Fruit fly (Drosophila melanogaster): Measurements from ENCODE around the gene btn.
A peak's percentile ranks its signal among the peaks of the same experiment; 100 is the strongest.

btn gene

dm6 chr3R:22587419-22587963 is 1.1 kb upstream of the btn start, which contains the start of gene Efa6 (continued):
- no peak for TF ChIP-seq dati (GFP tag; IDR thresholded peaks at IDR 0.05)
- no peak for TF ChIP-seq NK7.1 (GFP tag; optimal IDR thresholded peaks at IDR 0.05)
- TF ChIP-seq CG10274 (GFP tag; optimal IDR thresholded peaks at IDR 0.05): no peak
- no peak for TF ChIP-seq so (GFP tag; IDR thresholded peaks at IDR 0.05)
- TF ChIP-seq schlank (tag; optimal IDR thresholded peaks at IDR 0.05): peak; percentile 2
- peak; percentile 36 for TF ChIP-seq mirr (GFP tag; optimal IDR thresholded peaks at IDR 0.05)
- TF ChIP-seq Lim3 (GFP tag; IDR thresholded peaks at IDR 0.05): no peak
- no peak for TF ChIP-seq GATAe (GFP tag; conservative IDR thresholded peaks at IDR 0.05)
- TF ChIP-seq CG14860 (GFP tag; IDR thresholded peaks at IDR 0.05; ENCODE audit: partially characterized antibody): peak; percentile 91
- TF ChIP-seq bab2 (GFP tag; optimal IDR thresholded peaks at IDR 0.05): peak; percentile 42
- peak; percentile 21 for TF ChIP-seq tx (GFP tag; optimal IDR thresholded peaks at IDR 0.05)
- TF ChIP-seq CG6813 (GFP tag; optimal IDR thresholded peaks at IDR 0.05): no peak
- TF ChIP-seq CG9609 (GFP tag; optimal IDR thresholded peaks at IDR 0.05): peak; percentile 52
- peak; percentile 28 for TF ChIP-seq Fer3 (tag; optimal IDR thresholded peaks at IDR 0.05)
- TF ChIP-seq Sox100B (GFP tag; optimal IDR thresholded peaks at IDR 0.05): no peak
- no peak for TF ChIP-seq Aef1 (GFP tag; IDR thresholded peaks at IDR 0.05)
- no peak for TF ChIP-seq CG16863 (GFP tag; optimal IDR thresholded peaks at IDR 0.05)
- TF ChIP-seq Ptx1 (GFP tag; IDR thresholded peaks at IDR 0.05): no peak
- TF ChIP-seq CG17829 (tag; optimal IDR thresholded peaks at IDR 0.05): peak; percentile 67
- no peak for TF ChIP-seq H2.0 (GFP tag; IDR thresholded peaks at IDR 0.05)
- TF ChIP-seq seq (GFP tag; IDR thresholded peaks at IDR 0.05): no peak
- TF ChIP-seq Meics (GFP tag; optimal IDR thresholded peaks at IDR 0.05): no peak
- TF ChIP-seq phol (tag; optimal IDR thresholded peaks at IDR 0.05): peak; percentile 66
- TF ChIP-seq CG12071 (GFP tag; optimal IDR thresholded peaks at IDR 0.05): no peak
- peak; percentile 18 for TF ChIP-seq CG9437 (GFP tag; optimal IDR thresholded peaks at IDR 0.05)
- peak; percentile 46 for TF ChIP-seq Sin3A (optimal IDR thresholded peaks at IDR 0.05)
- TF ChIP-seq bbx (GFP tag; IDR thresholded peaks at IDR 0.05; ENCODE audit: partially characterized antibody): peak; percentile 86
- TF ChIP-seq CG2889 (GFP tag; IDR thresholded peaks at IDR 0.05): no peak
- no peak for TF ChIP-seq chm (GFP tag; IDR thresholded peaks at IDR 0.05)
- peak; percentile 59 for TF ChIP-seq gro (GFP tag; optimal IDR thresholded peaks at IDR 0.05)
- no peak for TF ChIP-seq sc (optimal IDR thresholded peaks at IDR 0.05)
- no peak for TF ChIP-seq sc (GFP tag; optimal IDR thresholded peaks at IDR 0.05)
- TF ChIP-seq ase (GFP tag; IDR thresholded peaks at IDR 0.05): no peak
- TF ChIP-seq CG18011 (GFP tag; optimal IDR thresholded peaks at IDR 0.05): peak; percentile 25
- TF ChIP-seq fd102C (GFP tag; optimal IDR thresholded peaks at IDR 0.05): no peak
- peak; percentile 61 for TF ChIP-seq CoRest (tag; optimal IDR thresholded peaks at IDR 0.05)
- TF ChIP-seq HLH4C (GFP tag; IDR thresholded peaks at IDR 0.05; ENCODE audit: partially characterized antibody): peak; percentile 90
- TF ChIP-seq ken (GFP tag; IDR thresholded peaks at IDR 0.05): no peak
- TF ChIP-seq lilli (GFP tag; optimal IDR thresholded peaks at IDR 0.05): peak; percentile 62
- TF ChIP-seq peb (GFP tag; IDR thresholded peaks at IDR 0.05): no peak
- no peak for TF ChIP-seq dimm (GFP tag; IDR thresholded peaks at IDR 0.05)
- peak; percentile 93 for TF ChIP-seq Jarid2 (GFP tag; optimal IDR thresholded peaks at IDR 0.05)
- TF ChIP-seq croc (GFP tag; conservative IDR thresholded peaks at IDR 0.05): no peak
- peak; percentile 64 for TF ChIP-seq CG30403 (GFP tag; optimal IDR thresholded peaks at IDR 0.05)
- TF ChIP-seq Camta (GFP tag; optimal IDR thresholded peaks at IDR 0.05): peak; percentile 58
- TF ChIP-seq Eip74EF (GFP tag; optimal IDR thresholded peaks at IDR 0.05): peak in 1 of 2 experiments; percentile 0
- TF ChIP-seq pnt (GFP tag; optimal IDR thresholded peaks at IDR 0.05): no peak
- peak; percentile 25; the same call in 1 of the 2 replicates for TF ChIP-seq stc (GFP tag; IDR thresholded peaks at IDR 0.05)
- no peak for TF ChIP-seq Side (GFP tag; optimal IDR thresholded peaks at IDR 0.05)
- peak; percentile 88 for TF ChIP-seq Myb (GFP tag; optimal IDR thresholded peaks at IDR 0.05)
- peak; percentile 83 for TF ChIP-seq Ets97D (GFP tag; optimal IDR thresholded peaks at IDR 0.05)
- no peak for TF ChIP-seq Hr39 (optimal IDR thresholded peaks at IDR 0.05)

Data from whole organism, embryonic.